Fruit fly (Drosophila melanogaster) whole organism, wandering third instar larva: ENCODE measurements around the gene APC4.

Experiments
- HLH106 ChIP-seq: fragments of 200-800 bp; optimal IDR thresholded peaks from 3 replicates; lab custom pipeline; 2019; ENCODE audit warnings: missing biosample characterization, mild to moderate bottlenecking, missing genetic modification characterization, moderate library complexity
- OdsH ChIP-seq: fragments of 200-800 bp; sonication (Bioruptor generic); optimal IDR thresholded peaks from 2 replicates; lab custom pipeline; 2016; ENCODE audit warnings: missing biosample characterization, mild to moderate bottlenecking, missing genetic modification characterization

- TF ChIP-seq HLH106 (tag; lab: Kevin White, UChicago) (no peak), OdsH (GFP tag; lab: Kevin White, UChicago) (no peak)
Observed at dm6 chrX:9129436-9129835, 46.7 kb downstream of the APC4 start.
